Worm (Caenorhabditis elegans) whole organism, mixed stage, embryonic: Measurements from ENCODE around the gene mps-2.

ENCODE experiments used
- ceh-39 ChIP-seq: fragments of 150-350 bp; optimal IDR thresholded peaks from 2 replicates; lab custom pipeline; 2014; ENCODE audit warnings: missing biosample characterization, missing genetic modification characterization
- ham-2 ChIP-seq: fragments of 200-800 bp; sonication (Bioruptor generic); optimal IDR thresholded peaks from 2 replicates; lab custom pipeline; 2018; ENCODE audit warnings: mild to moderate bottlenecking, missing genetic modification characterization, missing compliant biosample characterization
- lin-13 ChIP-seq: fragments of 150-350 bp; optimal IDR thresholded peaks from 2 replicates; lab custom pipeline; 2014; ENCODE audit warnings: missing biosample characterization, missing genetic modification characterization
- mep-1 ChIP-seq: fragments of 150-350 bp; optimal IDR thresholded peaks from 2 replicates; lab custom pipeline; 2017; ENCODE audit warnings: missing biosample characterization, missing genetic modification reagents, missing genetic modification characterization, inconsistent platforms
- nhr-28 ChIP-seq: fragments of 150-350 bp; optimal IDR thresholded peaks from 2 replicates; lab custom pipeline; 2014; ENCODE audit warnings: missing biosample characterization, missing genetic modification characterization
- pha-4 ChIP-seq: fragments of 150-350 bp; optimal IDR thresholded peaks from 2 replicates; lab custom pipeline; 2018; ENCODE audit warnings: missing biosample characterization, missing genetic modification reagents, missing genetic modification characterization
- unc-39 ChIP-seq: fragments of 150-350 bp; optimal IDR thresholded peaks from 2 replicates; lab custom pipeline; 2014; ENCODE audit warnings: missing biosample characterization, missing genetic modification characterization
- unc-62 ChIP-seq: fragments of 150-350 bp; optimal IDR thresholded peaks from 2 replicates; lab custom pipeline; 2014; ENCODE audit warnings: missing biosample characterization, missing genetic modification reagents, missing genetic modification characterization
- ztf-11 ChIP-seq: fragments of 150-350 bp; optimal IDR thresholded peaks from 2 replicates; lab custom pipeline; 2014; ENCODE audit warnings: missing biosample characterization, missing genetic modification characterization

- TF ChIP-seq nhr-28 (tag; lab: Kevin White, UChicago) (no peak), pha-4 (no peak), ztf-11 (no peak), ham-2 (no peak), unc-39 (tag; lab: Kevin White, UChicago) (no peak), lin-13 (tag; lab: Kevin White, UChicago) (no peak), ceh-39 (tag; lab: Kevin White, UChicago) (no peak), mep-1 (tag; lab: Kevin White, UChicago) (no peak), unc-62 (GFP tag; lab: Kevin White, UChicago) (no peak)
Observed at ce11 chrII:347734-348133, 35.7 kb upstream of the mps-2 start, which contains the start of gene D1069.3.
